Worm (Caenorhabditis elegans) whole organism, L4 larva: Measurements from ENCODE around the gene tyra-2.

Source experiments
- ama-1 ChIP-seq: fragments of 150-350 bp; optimal IDR thresholded peaks from 2 replicates; lab custom pipeline; 2014; ENCODE audit warnings: inconsistent platforms, mixed read lengths
- lin-13 ChIP-seq: fragments of 150-350 bp; optimal IDR thresholded peaks from 2 replicates; lab custom pipeline; 2014; ENCODE audit warnings: missing biosample characterization, missing genetic modification reagents, missing genetic modification characterization
- lin-39 ChIP-seq: fragments of 150-350 bp; optimal IDR thresholded peaks from 2 replicates; lab custom pipeline; 2014; ENCODE audit warnings: missing biosample characterization, missing genetic modification reagents, missing genetic modification characterization
- nhr-11 ChIP-seq: fragments of 150-350 bp; optimal IDR thresholded peaks from 2 replicates; lab custom pipeline; 2014; ENCODE audit warnings: missing biosample characterization, missing genetic modification characterization
- nhr-77 ChIP-seq: fragments of 150-350 bp; optimal IDR thresholded peaks from 2 replicates; lab custom pipeline; 2014; ENCODE audit warnings: missing biosample characterization, missing genetic modification characterization
- pha-4 ChIP-seq, 2 experiments: fragments of 150-350 bp in 1 of 2; fragments of 200-800 bp in 1 of 2; sonication (Bioruptor generic) in 1 of 2; IDR thresholded peaks in 1 of 2; optimal IDR thresholded peaks in 1 of 2; 2 replicates each; pipeline versions ENCODE4 v1.3.6 to Lab custom; 2014 to 2022; ENCODE audit warnings: missing genetic modification characterization in 2 of 2, missing genetic modification reagents in 2 of 2, missing biosample characterization in 1 of 2, missing compliant biosample characterization in 1 of 2

DNA sequence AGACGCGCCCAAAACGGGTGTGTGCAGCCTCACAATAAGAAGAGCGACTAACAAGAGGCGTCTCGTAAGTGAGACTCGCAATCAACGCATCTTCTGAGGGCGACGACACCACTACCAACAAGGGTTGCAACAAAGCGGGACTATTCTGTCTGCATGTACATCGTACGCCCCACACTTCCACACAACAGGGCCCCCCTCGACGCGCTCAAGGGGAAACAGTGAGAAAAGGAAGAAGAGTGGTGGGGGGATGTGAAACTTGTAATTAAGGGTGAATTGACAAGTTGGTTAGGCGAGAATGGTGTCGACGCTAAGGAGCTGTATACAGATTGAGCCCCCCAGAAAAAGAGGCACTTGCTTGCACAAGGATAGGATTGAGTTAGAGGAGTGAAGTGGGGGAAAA is 52.0 kb downstream of the tyra-2 start:
- no peak for TF ChIP-seq lin-13 (GFP tag; lab: Kevin White, UChicago)
- no peak for TF ChIP-seq nhr-11 (tag; lab: Kevin White, UChicago)
- no peak for TF ChIP-seq lin-39
- no peak for TF ChIP-seq pha-4 (GFP tag; IDR thresholded peaks at IDR 0.05; lab: Robert Waterston, UW)
- TF ChIP-seq pha-4 (tag; optimal IDR thresholded peaks at IDR 0.05; lab: Kevin White, UChicago), result no peak
- TF ChIP-seq nhr-77 (tag; lab: Kevin White, UChicago), result no peak
- TF ChIP-seq ama-1 (lab: Kevin White, UChicago), result no peak
